Worm (Caenorhabditis elegans) whole organism, late embryonic: ENCODE results near the gene F14D2.7.
A peak's percentile ranks its signal among the peaks of the same experiment; 100 is the strongest.

ENCODE experiments used
- C38D4.7 ChIP-seq: fragments of 200-800 bp; sonication (Bioruptor generic); optimal IDR thresholded peaks from 2 replicates; lab custom pipeline; 2018; ENCODE audit warnings: mild to moderate bottlenecking, missing genetic modification characterization, moderate library complexity, missing compliant biosample characterization
- F13H6.1 ChIP-seq: sonication (generic microtip); optimal IDR thresholded peaks from 2 replicates; lab custom pipeline; 2016; ENCODE audit warnings: missing genetic modification characterization, missing compliant biosample characterization
- K02D7.2 ChIP-seq: sonication (generic microtip); optimal IDR thresholded peaks from 2 replicates; lab custom pipeline; 2017; ENCODE audit warnings: mild to moderate bottlenecking, missing genetic modification characterization, missing compliant biosample characterization
- T23F11.4 ChIP-seq: fragments of 200-800 bp; sonication (Bioruptor generic); optimal IDR thresholded peaks from 2 replicates; lab custom pipeline; 2018; ENCODE audit warnings: mild to moderate bottlenecking, missing genetic modification characterization, missing compliant biosample characterization
- Y22D7AL.16 ChIP-seq: sonication (generic microtip); optimal IDR thresholded peaks from 2 replicates; lab custom pipeline; 2016; ENCODE audit warnings: missing genetic modification characterization, missing compliant biosample characterization
- ama-1 ChIP-seq: fragments of 150-350 bp; optimal IDR thresholded peaks from 2 replicates; lab custom pipeline; 2014
- ceh-14 ChIP-seq: sonication (generic microtip); optimal IDR thresholded peaks from 2 replicates; lab custom pipeline; 2016; ENCODE audit warnings: missing genotype, missing genetic modification characterization, missing compliant biosample characterization
- ceh-18 ChIP-seq: sonication (generic microtip); optimal IDR thresholded peaks from 2 replicates; lab custom pipeline; 2016; ENCODE audit warnings: missing genetic modification characterization, missing compliant biosample characterization
- ceh-2 ChIP-seq: sonication (generic microtip); optimal IDR thresholded peaks from 2 replicates; lab custom pipeline; 2016; ENCODE audit warnings: missing genotype, missing genetic modification characterization, missing compliant biosample characterization
- ceh-22 ChIP-seq: sonication (generic microtip); optimal IDR thresholded peaks from 2 replicates; lab custom pipeline; 2017; ENCODE audit warnings: missing biosample characterization, missing genetic modification characterization
- ceh-24 ChIP-seq: sonication (generic microtip); optimal IDR thresholded peaks from 2 replicates; lab custom pipeline; 2016; ENCODE audit warnings: mild to moderate bottlenecking, missing genetic modification characterization, missing compliant biosample characterization
- ceh-31 ChIP-seq: sonication (generic microtip); optimal IDR thresholded peaks from 2 replicates; lab custom pipeline; 2016; ENCODE audit warnings: missing genetic modification characterization, missing compliant biosample characterization
- ceh-48 ChIP-seq: sonication (generic microtip); optimal IDR thresholded peaks from 2 replicates; lab custom pipeline; 2016; ENCODE audit warnings: missing genetic modification characterization, inconsistent platforms, missing compliant biosample characterization
- ceh-9 ChIP-seq: sonication (generic microtip); optimal IDR thresholded peaks from 2 replicates; lab custom pipeline; 2016; ENCODE audit warnings: mild to moderate bottlenecking, missing genetic modification characterization, inconsistent platforms, missing compliant biosample characterization
- che-1 ChIP-seq: sonication (generic microtip); optimal IDR thresholded peaks from 2 replicates; lab custom pipeline; 2016; ENCODE audit warnings: mild to moderate bottlenecking, missing genetic modification characterization, missing compliant biosample characterization
- dmd-4 ChIP-seq: sonication (generic microtip); optimal IDR thresholded peaks from 2 replicates; lab custom pipeline; 2016; ENCODE audit warnings: borderline replicate concordance, missing genetic modification characterization, missing compliant biosample characterization
- dve-1 ChIP-seq: sonication (generic microtip); optimal IDR thresholded peaks from 2 replicates; lab custom pipeline; 2017; ENCODE audit warnings: antibody characterized with exemption, mild to moderate bottlenecking, missing genetic modification characterization, missing compliant biosample characterization
- elt-2 ChIP-seq: sonication (generic microtip); optimal IDR thresholded peaks from 2 replicates; lab custom pipeline; 2016; ENCODE audit warnings: missing genetic modification reagents, missing genetic modification characterization, missing compliant biosample characterization
- ets-4 ChIP-seq: sonication (generic microtip); optimal IDR thresholded peaks from 2 replicates; lab custom pipeline; 2016; ENCODE audit warnings: missing genetic modification characterization, missing compliant biosample characterization
- fax-1 ChIP-seq: sonication (generic microtip); optimal IDR thresholded peaks from 2 replicates; lab custom pipeline; 2016; ENCODE audit warnings: missing genotype, missing genetic modification characterization, missing compliant biosample characterization
- fkh-10 ChIP-seq: fragments of 150-350 bp; optimal IDR thresholded peaks from 2 replicates; lab custom pipeline; 2014; ENCODE audit warnings: missing biosample characterization, missing genetic modification reagents, missing genetic modification characterization
- gmeb-2 ChIP-seq: sonication (generic microtip); optimal IDR thresholded peaks from 2 replicates; lab custom pipeline; 2016; ENCODE audit warnings: missing genetic modification characterization, inconsistent platforms, missing compliant biosample characterization
- hlh-13 ChIP-seq: fragments of 200-800 bp; sonication (Bioruptor generic); optimal IDR thresholded peaks from 2 replicates; lab custom pipeline; 2018; ENCODE audit warnings: mild to moderate bottlenecking, missing genetic modification characterization, missing compliant biosample characterization
- lim-6 ChIP-seq: sonication (generic microtip); optimal IDR thresholded peaks from 2 replicates; lab custom pipeline; 2016; ENCODE audit warnings: missing genetic modification characterization, missing compliant biosample characterization
- madf-2 ChIP-seq: sonication (generic microtip); optimal IDR thresholded peaks from 2 replicates; lab custom pipeline; 2017; ENCODE audit warnings: missing genetic modification characterization, missing compliant biosample characterization
- nfya-1 ChIP-seq: sonication (generic microtip); optimal IDR thresholded peaks from 2 replicates; lab custom pipeline; 2017; ENCODE audit warnings: missing genetic modification characterization, mild to moderate bottlenecking, missing compliant biosample characterization, antibody characterized with exemption, moderate library complexity
- nhr-232 ChIP-seq: sonication (generic microtip); optimal IDR thresholded peaks from 2 replicates; lab custom pipeline; 2016; ENCODE audit warnings: missing genetic modification characterization, missing compliant biosample characterization
- npax-4 ChIP-seq: sonication (generic microtip); optimal IDR thresholded peaks from 2 replicates; lab custom pipeline; 2016; ENCODE audit warnings: missing genetic modification characterization, missing compliant biosample characterization
- pag-3 ChIP-seq: sonication (generic microtip); optimal IDR thresholded peaks from 2 replicates; lab custom pipeline; 2016; ENCODE audit warnings: missing compliant biosample characterization, missing genetic modification characterization, borderline replicate concordance
- pha-2 ChIP-seq: sonication (generic microtip); optimal IDR thresholded peaks from 2 replicates; lab custom pipeline; 2017; ENCODE audit warnings: mild to moderate bottlenecking, missing genetic modification characterization, missing compliant biosample characterization
- pha-4 ChIP-seq: fragments of 150-350 bp; optimal IDR thresholded peaks from 2 replicates; lab custom pipeline; 2018; ENCODE audit warnings: missing biosample characterization, missing genetic modification reagents, missing genetic modification characterization
- pqm-1 ChIP-seq: sonication (generic microtip); optimal IDR thresholded peaks from 2 replicates; lab custom pipeline; 2016; ENCODE audit warnings: missing genetic modification characterization, missing compliant biosample characterization
- pros-1 ChIP-seq: fragments of 150-350 bp; optimal IDR thresholded peaks from 2 replicates; lab custom pipeline; 2014; ENCODE audit warnings: missing biosample characterization, missing genetic modification reagents, missing genetic modification characterization
- ref-2 ChIP-seq: sonication (generic microtip); optimal IDR thresholded peaks from 2 replicates; lab custom pipeline; 2016; ENCODE audit warnings: missing genetic modification characterization, missing compliant biosample characterization
- rnt-1 ChIP-seq: sonication (generic microtip); optimal IDR thresholded peaks from 2 replicates; lab custom pipeline; 2016; ENCODE audit warnings: missing genetic modification characterization, missing compliant biosample characterization
- sdc-2 ChIP-seq: sonication (generic microtip); optimal IDR thresholded peaks from 2 replicates; lab custom pipeline; 2016; ENCODE audit warnings: missing genotype, missing genetic modification characterization, missing compliant biosample characterization
- sox-4 ChIP-seq: sonication (generic microtip); optimal IDR thresholded peaks from 2 replicates; lab custom pipeline; 2017; ENCODE audit warnings: mild to moderate bottlenecking, missing genetic modification characterization, inconsistent platforms, missing compliant biosample characterization
- syd-9 ChIP-seq: sonication (generic microtip); optimal IDR thresholded peaks from 2 replicates; lab custom pipeline; 2016; ENCODE audit warnings: mild to moderate bottlenecking, missing genetic modification characterization, moderate library complexity, missing compliant biosample characterization
- tbx-2 ChIP-seq: sonication (generic microtip); optimal IDR thresholded peaks from 2 replicates; lab custom pipeline; 2016; ENCODE audit warnings: missing genetic modification characterization, missing compliant biosample characterization
- tbx-7 ChIP-seq: sonication (generic microtip); optimal IDR thresholded peaks from 2 replicates; lab custom pipeline; 2016; ENCODE audit warnings: missing genotype, missing genetic modification characterization, missing compliant biosample characterization
- unc-3 ChIP-seq, 2 experiments: fragments of 200-800 bp in 1 of 2; sonication (Bioruptor generic) in 1 of 2; sonication (generic microtip) in 1 of 2; conservative IDR thresholded peaks in 1 of 2; optimal IDR thresholded peaks in 1 of 2; 2 replicates each; pipeline versions ENCODE4 v1.3.6 to Lab custom; 2016 to 2022; ENCODE audit warnings: missing compliant biosample characterization in 2 of 2, missing genetic modification characterization in 2 of 2, missing genetic modification reagents in 1 of 2
- unc-42 ChIP-seq: sonication (generic microtip); optimal IDR thresholded peaks from 2 replicates; lab custom pipeline; 2016; ENCODE audit warnings: missing genotype, missing genetic modification characterization, missing compliant biosample characterization
- unc-55 ChIP-seq: sonication (generic microtip); optimal IDR thresholded peaks from 2 replicates; lab custom pipeline; 2017; ENCODE audit warnings: missing biosample characterization, missing genetic modification reagents, missing genetic modification characterization
- zip-5 ChIP-seq: sonication (generic microtip); optimal IDR thresholded peaks from 2 replicates; lab custom pipeline; 2016; ENCODE audit warnings: missing genetic modification characterization, missing compliant biosample characterization

Gene F14D2.7

ce11 chrII:3373875-3374274, 35.4 kb upstream of the F14D2.7 start:
- TF ChIP-seq ets-4: no peak
- peak; percentile 43 for TF ChIP-seq unc-42 (tag; lab: Kevin White, UChicago)
- TF ChIP-seq zip-5: no peak
- TF ChIP-seq npax-4 (tag; lab: Kevin White, UChicago): no peak
- no peak for TF ChIP-seq ceh-9 (tag; lab: Kevin White, UChicago)
- TF ChIP-seq madf-2 (tag; lab: Kevin White, UChicago): no peak
- TF ChIP-seq nfya-1 (tag; lab: Kevin White, UChicago): peak; percentile 43
- no peak for TF ChIP-seq ref-2 (tag; lab: Kevin White, UChicago)
- TF ChIP-seq pha-2 (tag; lab: Kevin White, UChicago): no peak
- TF ChIP-seq ceh-31: peak; percentile 24
- no peak for TF ChIP-seq pqm-1 (tag; lab: Kevin White, UChicago)
- no peak for TF ChIP-seq fax-1 (tag; lab: Kevin White, UChicago)
- no peak for TF ChIP-seq ceh-22 (tag; lab: Kevin White, UChicago)
- TF ChIP-seq ceh-48 (tag; lab: Kevin White, UChicago): peak; percentile 96
- TF ChIP-seq ceh-24 (tag; lab: Kevin White, UChicago): no peak
- no peak for TF ChIP-seq syd-9
- TF ChIP-seq lim-6 (tag; lab: Kevin White, UChicago): no peak

ce11 chrII:3371010-3371409, 32.6 kb upstream of the F14D2.7 start, which contains the start of gene bath-23:
bath-23 (plus strand) TSS chrII:3371310.
- no peak for TF ChIP-seq ets-4
- TF ChIP-seq sdc-2 (tag; lab: Kevin White, UChicago): no peak

DNA sequence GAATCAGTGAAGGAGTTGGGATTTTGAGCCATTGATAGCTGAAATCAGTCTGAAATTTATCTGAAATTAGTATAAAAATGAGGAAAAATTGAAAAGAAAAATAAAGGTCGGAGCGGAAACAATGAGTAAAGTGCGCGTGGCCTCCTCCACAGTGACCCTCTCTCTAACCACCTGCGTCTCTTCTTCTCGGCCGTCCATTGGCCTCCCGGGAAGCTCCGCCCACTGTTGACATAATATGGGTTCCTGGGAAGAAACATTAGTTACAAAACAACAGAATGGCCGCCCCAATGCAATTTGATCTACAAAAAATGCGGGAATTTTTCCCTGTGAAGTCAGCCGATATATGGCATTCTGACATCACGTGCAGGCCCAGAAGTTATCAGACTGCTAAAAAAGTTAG, 31.6 kb upstream of the F14D2.7 start, which contains the start of gene Y49F6C.8:
Y49F6C.8 (minus strand) TSS at position 51 of the 400 bp plus-strand sequence.
- TF ChIP-seq nfya-1 (tag; lab: Kevin White, UChicago) (peak; percentile 96), madf-2 (tag; lab: Kevin White, UChicago) (no peak), F13H6.1 (tag; lab: Kevin White, UChicago) (no peak), hlh-13 (GFP tag; lab: Kevin White, UChicago) (no peak)
- TF ChIP-seq, all 69 proteins: peak for 1

DNA sequence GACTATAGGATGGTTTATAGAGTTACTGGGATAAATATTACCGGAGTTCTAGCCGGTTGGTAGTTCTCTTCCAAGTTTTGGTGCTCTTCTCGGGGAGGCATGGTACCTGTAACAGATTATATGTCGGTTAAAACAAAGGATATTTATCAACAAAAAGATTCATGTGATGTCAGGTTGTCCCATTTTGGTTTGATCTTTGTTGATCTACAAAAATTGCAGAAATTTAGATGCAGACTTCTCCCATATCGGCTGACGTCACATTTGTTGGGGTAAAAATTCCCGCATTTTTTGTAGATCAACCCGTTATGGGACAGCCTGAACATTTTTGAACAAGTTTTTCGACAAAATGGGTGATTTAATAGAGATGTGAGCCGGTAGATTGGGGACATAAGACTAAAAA, 29.6 kb upstream of the F14D2.7 start, which contains the start of gene Y49F6C.7:
Y49F6C.7 (minus strand) TSS at position 101 of the 400 bp plus-strand sequence.
- TF ChIP-seq unc-55 (no peak), ceh-14 (tag; lab: Kevin White, UChicago) (no peak), rnt-1 (tag; lab: Kevin White, UChicago) (no peak), zip-5 (no peak), hlh-13 (GFP tag; lab: Kevin White, UChicago) (no peak), C38D4.7 (no peak), ceh-22 (tag; lab: Kevin White, UChicago) (no peak), unc-3 (GFP tag; conservative IDR thresholded peaks at IDR 0.05; lab: Robert Waterston, UW) (no peak), unc-3 (tag; optimal IDR thresholded peaks at IDR 0.05; lab: Kevin White, UChicago) (no peak), che-1 (tag; lab: Kevin White, UChicago) (no peak), unc-42 (tag; lab: Kevin White, UChicago) (no peak), fkh-10 (GFP tag; lab: Kevin White, UChicago) (no peak), pros-1 (no peak), T23F11.4 (no peak), sox-4 (no peak), Y22D7AL.16 (tag; lab: Kevin White, UChicago) (no peak), tbx-2 (tag; lab: Kevin White, UChicago) (no peak), ama-1 (lab: Kevin White, UChicago) (no peak)

ce11 chrII:3367100-3367499, 28.6 kb upstream of the F14D2.7 start, which contains the start of gene Y49F6C.6:
Y49F6C.6 (minus strand) TSS chrII:3367200.
- TF ChIP-seq elt-2 (tag; lab: Kevin White, UChicago): no peak
- no peak for TF ChIP-seq pag-3 (tag; lab: Kevin White, UChicago)
- no peak for TF ChIP-seq nhr-232 (tag; lab: Kevin White, UChicago)
- TF ChIP-seq lim-6 (tag; lab: Kevin White, UChicago): no peak
- no peak for TF ChIP-seq gmeb-2 (tag; lab: Kevin White, UChicago)
- TF ChIP-seq sdc-2 (tag; lab: Kevin White, UChicago): no peak
- TF ChIP-seq sox-4: no peak
- no peak for TF ChIP-seq dve-1 (tag; lab: Kevin White, UChicago)
- TF ChIP-seq ceh-18 (tag; lab: Kevin White, UChicago): no peak
- TF ChIP-seq K02D7.2: no peak
- TF ChIP-seq fax-1 (tag; lab: Kevin White, UChicago): no peak
- TF ChIP-seq C38D4.7: no peak
- no peak for TF ChIP-seq ceh-2 (tag; lab: Kevin White, UChicago)
- TF ChIP-seq pha-2 (tag; lab: Kevin White, UChicago): no peak
- no peak for TF ChIP-seq ceh-48 (tag; lab: Kevin White, UChicago)
- TF ChIP-seq pha-4 (tag; lab: Kevin White, UChicago): no peak
- no peak for TF ChIP-seq dmd-4 (tag; lab: Kevin White, UChicago)
- no peak for TF ChIP-seq tbx-7 (tag; lab: Kevin White, UChicago)
